Fruit fly (Drosophila melanogaster) whole organism, pupa: ENCODE measurements around the gene Rcd7.

Experiments
- CG15710 ChIP-seq: fragments of 200-800 bp; sonication (Bioruptor generic); optimal IDR thresholded peaks from 2 replicates; lab custom pipeline; 2018; ENCODE audit warnings: missing biosample characterization, mild to moderate bottlenecking, missing genetic modification characterization, moderate library complexity
- CG32121 ChIP-seq: fragments of 200-800 bp; sonication (Bioruptor generic); IDR thresholded peaks from 2 replicates; pipeline ENCODE4 v1.3.6; 2022; ENCODE audit warnings: missing biosample characterization, missing genetic modification characterization
- CG34367 ChIP-seq: fragments of 200-800 bp; sonication (Bioruptor generic); optimal IDR thresholded peaks from 2 replicates; lab custom pipeline; 2018; ENCODE audit warnings: missing biosample characterization, mild to moderate bottlenecking, missing genetic modification characterization
- CG4496 ChIP-seq: fragments of 200-800 bp; sonication (Bioruptor generic); IDR thresholded peaks from 3 replicates; pipeline ENCODE4 v1.3.6; 2022; ENCODE audit warnings: missing biosample characterization, missing genetic modification characterization
- CG8159 ChIP-seq: fragments of 200-800 bp; sonication (Bioruptor generic); optimal IDR thresholded peaks from 3 replicates; lab custom pipeline; 2018; ENCODE audit warnings: missing biosample characterization, mild to moderate bottlenecking, missing genetic modification characterization, moderate library complexity
- Ets98B ChIP-seq: fragments of 200-800 bp; sonication (Bioruptor generic); IDR thresholded peaks from 2 replicates; pipeline ENCODE4 v1.3.6; 2022; ENCODE audit warnings: missing biosample characterization, missing genetic modification characterization
- Pif1B ChIP-seq: fragments of 200-800 bp; sonication (Bioruptor generic); optimal IDR thresholded peaks from 3 replicates; lab custom pipeline; 2016; ENCODE audit warnings: missing biosample characterization, missing genetic modification characterization
- Snoo ChIP-seq: fragments of 200-800 bp; sonication (Bioruptor generic); optimal IDR thresholded peaks from 3 replicates; lab custom pipeline; 2017; ENCODE audit warnings: missing biosample characterization, mild to moderate bottlenecking, missing genetic modification characterization, inconsistent platforms
- fd96Ca ChIP-seq: fragments of 200-800 bp; sonication (Bioruptor generic); IDR thresholded peaks from 3 replicates; pipeline ENCODE4 v1.3.6; 2022; ENCODE audit warnings: missing biosample characterization, missing genetic modification characterization

DNA sequence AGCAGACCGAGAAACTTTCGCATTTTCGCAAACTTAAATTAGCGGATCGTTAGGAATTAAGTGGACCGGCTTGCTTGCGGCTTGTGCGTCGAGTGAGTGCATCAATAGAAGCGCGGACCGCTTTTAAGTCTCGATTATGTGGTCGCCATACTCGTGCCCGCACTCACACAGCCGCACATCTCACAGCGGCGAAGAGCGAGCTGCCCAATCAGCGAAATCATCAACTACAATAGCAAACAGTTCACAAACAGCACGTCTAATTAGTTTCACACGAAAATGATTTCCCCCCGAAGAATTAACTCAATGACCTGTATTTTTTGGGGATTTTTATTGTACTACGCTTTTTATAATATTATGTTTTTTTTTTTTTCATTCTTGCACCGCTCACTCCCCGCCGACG lies 44.2 kb upstream of the Rcd7 start, which contains the start of gene CG9451:
- TF ChIP-seq fd96Ca = no peak
- no peak for TF ChIP-seq CG8159 (tag; lab: Kevin White, UChicago)
- no peak for TF ChIP-seq Ets98B (GFP tag; lab: Robert Waterston, UW)
- TF ChIP-seq Snoo = no peak
- TF ChIP-seq CG34367 (tag; lab: Kevin White, UChicago) = no peak
- TF ChIP-seq CG15710 (tag; lab: Kevin White, UChicago) = no peak
- TF ChIP-seq Pif1B = no peak
- TF ChIP-seq CG4496 (GFP tag; lab: Robert Waterston, UW) = no peak
- TF ChIP-seq CG32121 = no peak
